Worm (Caenorhabditis elegans) whole organism, L4/young adult: ENCODE results near the gene ttn-1.

Source experiments
- W03F9.2 ChIP-seq: fragments of 150-350 bp; optimal IDR thresholded peaks from 2 replicates; lab custom pipeline; 2014; ENCODE audit warnings: missing biosample characterization, missing genetic modification characterization
- dao-5 ChIP-seq: sonication (generic microtip); optimal IDR thresholded peaks from 2 replicates; lab custom pipeline; 2016; ENCODE audit warnings: missing genotype, missing genetic modification characterization, moderate library complexity, missing compliant biosample characterization
- him-1 ChIP-seq: sonication (generic microtip); optimal IDR thresholded peaks from 2 replicates; lab custom pipeline; 2016; ENCODE audit warnings: missing genotype, missing genetic modification reagents, missing genetic modification characterization, missing compliant biosample characterization

The ttn-1 gene

DNA sequence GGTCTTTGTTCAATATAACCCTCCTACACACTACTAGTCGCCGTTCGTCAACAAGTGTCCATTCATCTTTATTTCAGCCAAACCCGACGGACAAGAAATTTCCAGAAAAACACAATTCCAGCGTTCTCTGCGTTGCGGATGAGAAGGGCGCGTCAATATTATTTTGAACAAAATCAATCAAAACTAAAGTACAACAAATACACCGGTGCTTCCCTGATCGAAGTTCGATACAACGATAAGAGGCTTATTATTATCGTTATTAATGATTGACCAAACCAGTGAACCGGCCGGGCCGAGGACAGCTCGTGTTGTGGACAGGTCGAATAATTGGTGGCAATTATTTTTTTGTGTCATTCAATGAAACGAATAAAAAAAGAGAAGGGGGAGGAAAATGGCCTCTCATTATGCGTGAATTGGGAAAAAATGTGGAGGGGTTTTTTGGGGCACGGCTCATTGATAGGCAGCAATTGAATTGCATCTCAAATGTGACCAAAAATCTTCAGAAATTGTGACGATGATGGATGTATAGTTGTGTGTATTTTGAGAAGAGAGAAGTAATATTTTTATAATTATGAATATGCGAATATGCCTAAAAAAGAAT, 28.3 kb upstream of the ttn-1 start:
- no peak for TF ChIP-seq him-1 (tag; lab: Kevin White, UChicago)
- no peak for TF ChIP-seq dao-5 (tag; lab: Kevin White, UChicago)

- TF ChIP-seq him-1 (tag; lab: Kevin White, UChicago), result no peak
- TF ChIP-seq dao-5 (tag; lab: Kevin White, UChicago), result no peak
- no peak for TF ChIP-seq W03F9.2 (tag; lab: Kevin White, UChicago)
These were observed 27.1 kb upstream of the ttn-1 start for ce11 chrV:6229457-6229949.

DNA sequence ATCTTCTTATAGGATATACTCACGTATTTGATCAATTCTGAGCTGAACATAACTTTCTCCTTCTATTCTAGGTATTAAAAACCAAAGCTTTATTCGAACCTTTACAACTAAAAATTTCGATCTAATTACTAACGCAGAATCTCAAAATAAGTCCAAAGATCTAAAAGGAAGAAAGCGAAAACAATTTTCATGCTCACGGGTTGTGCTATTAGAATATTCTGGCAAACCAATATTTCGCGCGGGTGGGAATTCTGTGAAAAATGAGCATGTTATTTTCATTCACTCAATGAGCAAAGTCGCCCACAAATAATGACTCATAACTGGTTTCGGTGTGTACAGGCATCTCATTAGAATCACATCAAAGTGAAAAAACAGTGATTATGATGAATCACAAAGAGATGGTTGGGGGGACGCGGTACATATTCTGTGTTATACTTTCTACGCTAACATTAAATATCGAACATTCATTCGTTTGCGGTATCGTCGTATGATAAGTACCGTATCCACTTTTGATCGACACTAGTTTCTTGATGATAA, 26.6 kb upstream of the ttn-1 start:
- no peak for TF ChIP-seq him-1 (tag; lab: Kevin White, UChicago)
- no peak for TF ChIP-seq dao-5 (tag; lab: Kevin White, UChicago)
- no peak for TF ChIP-seq W03F9.2 (tag; lab: Kevin White, UChicago)

DNA sequence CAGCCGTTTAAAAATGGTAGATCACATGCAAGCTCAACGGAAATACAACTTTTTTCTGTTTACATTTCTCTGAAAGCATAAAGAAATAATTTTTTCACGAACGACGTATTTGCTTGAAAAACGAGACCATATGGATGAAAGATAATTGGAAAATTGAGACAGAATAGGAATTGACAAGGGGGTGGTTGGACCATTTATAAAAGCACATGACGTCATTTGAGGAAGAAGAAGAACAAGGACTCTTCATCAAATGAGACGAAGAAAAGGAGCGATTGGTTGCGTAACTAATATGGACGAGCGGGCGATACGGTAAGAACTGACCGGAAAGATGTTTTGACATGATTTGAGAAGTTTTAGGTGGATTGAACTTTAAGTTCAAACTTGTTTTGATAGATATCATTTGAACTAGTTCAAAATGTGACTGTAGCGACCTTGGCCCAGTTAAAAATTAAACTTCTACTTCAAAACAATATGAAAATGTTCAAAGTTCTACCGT, 26.0 kb upstream of the ttn-1 start:
- TF ChIP-seq dao-5 (tag; lab: Kevin White, UChicago) (no peak), W03F9.2 (tag; lab: Kevin White, UChicago) (no peak), him-1 (tag; lab: Kevin White, UChicago) (no peak)

DNA sequence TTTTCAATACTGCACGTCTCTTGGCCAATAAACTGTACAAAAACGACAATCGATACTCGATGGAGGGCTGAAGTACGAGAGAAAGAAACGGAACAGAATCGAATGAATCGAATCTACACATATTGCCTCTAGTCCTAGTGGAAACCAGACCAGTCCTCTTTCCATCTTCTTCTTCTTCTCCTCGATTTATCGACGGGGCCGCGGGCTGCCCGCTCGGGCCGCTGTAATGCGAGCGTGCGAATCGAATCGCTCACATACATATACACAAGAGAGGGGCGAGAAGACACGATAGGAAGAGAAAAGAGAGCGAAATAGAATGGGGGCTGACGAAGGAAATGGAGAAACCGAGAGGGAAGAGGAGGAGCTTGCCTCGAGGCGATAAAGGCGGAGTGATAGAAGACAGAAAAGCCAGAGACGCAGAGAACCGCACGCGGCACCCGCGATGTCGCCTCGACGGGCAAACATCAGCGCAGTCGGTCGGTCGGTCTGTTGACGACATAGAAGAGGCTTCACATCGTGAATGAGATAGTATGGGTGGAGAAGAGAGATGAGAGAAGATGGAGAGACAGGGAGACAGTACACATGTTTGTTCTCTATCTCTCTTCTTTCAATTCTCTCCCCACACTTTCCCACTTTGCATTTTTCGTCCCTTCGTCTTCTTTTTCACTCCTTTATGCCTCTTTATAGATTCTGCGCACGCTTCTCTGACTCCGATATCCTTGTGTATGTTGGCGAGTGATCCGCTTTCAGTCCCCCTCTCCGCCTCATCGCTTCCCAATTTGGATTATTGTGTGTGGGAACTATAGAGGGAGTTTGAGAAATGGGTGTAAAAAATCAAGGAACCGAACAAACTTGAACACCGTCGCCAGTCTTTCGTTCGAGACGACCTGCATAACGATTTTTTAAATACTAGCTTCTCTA, 25.2 kb upstream of the ttn-1 start:
- TF ChIP-seq W03F9.2 (tag; lab: Kevin White, UChicago) (peak; percentile 75), dao-5 (tag; lab: Kevin White, UChicago) (peak; percentile 5), him-1 (tag; lab: Kevin White, UChicago) (peak; percentile 90)

ce11 chrV:6226530-6227125, 24.2 kb upstream of the ttn-1 start, which contains the start of gene W06H8.6:
W06H8.6 (minus strand) TSS chrV:6227010.
- TF ChIP-seq him-1 (tag; lab: Kevin White, UChicago), result no peak
- TF ChIP-seq W03F9.2 (tag; lab: Kevin White, UChicago), result no peak
- no peak for TF ChIP-seq dao-5 (tag; lab: Kevin White, UChicago)

DNA sequence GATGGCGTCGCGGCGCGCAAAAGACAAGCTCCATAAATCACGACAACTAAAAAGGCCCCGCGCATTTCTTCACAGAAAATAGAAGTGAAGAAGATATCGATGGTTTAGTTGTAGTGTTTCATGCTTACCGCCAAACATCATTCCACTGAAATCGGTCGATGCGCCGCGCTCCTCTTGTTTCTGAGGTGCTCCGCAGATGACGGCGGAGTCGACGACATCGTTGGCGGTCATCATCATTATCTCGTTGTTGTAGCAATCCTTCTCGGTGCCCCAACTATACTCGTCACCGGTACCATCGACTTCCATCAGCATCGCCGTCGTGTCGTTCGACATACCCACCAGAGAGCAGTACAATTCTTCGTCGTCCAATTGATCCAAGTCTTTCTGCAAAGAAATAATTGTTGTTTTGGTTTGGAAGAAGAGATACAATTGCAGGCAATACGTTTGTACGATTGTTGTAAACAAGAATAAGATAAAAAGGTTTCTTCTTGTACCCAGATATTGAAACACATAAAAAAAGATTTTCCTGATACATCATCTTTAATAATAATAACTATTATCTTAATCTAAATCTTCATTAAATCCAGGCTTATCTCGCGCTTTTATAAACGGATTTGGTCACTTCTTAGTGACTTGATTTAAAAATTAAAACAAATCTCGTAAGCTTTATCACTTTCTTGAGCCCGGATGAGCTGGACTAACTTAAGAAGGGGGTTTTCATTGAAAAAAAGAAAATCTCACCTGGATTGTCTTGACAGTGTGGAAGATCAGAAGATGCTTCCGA, 23.5 kb upstream of the ttn-1 start:
- TF ChIP-seq W03F9.2 (tag; lab: Kevin White, UChicago), result no peak
- no peak for TF ChIP-seq dao-5 (tag; lab: Kevin White, UChicago)
- TF ChIP-seq him-1 (tag; lab: Kevin White, UChicago), result no peak

- TF ChIP-seq W03F9.2 (tag; lab: Kevin White, UChicago) (no peak), him-1 (tag; lab: Kevin White, UChicago) (no peak), dao-5 (tag; lab: Kevin White, UChicago) (no peak)
These were observed 22.7 kb upstream of the ttn-1 start for ce11 chrV:6224984-6225617.

DNA sequence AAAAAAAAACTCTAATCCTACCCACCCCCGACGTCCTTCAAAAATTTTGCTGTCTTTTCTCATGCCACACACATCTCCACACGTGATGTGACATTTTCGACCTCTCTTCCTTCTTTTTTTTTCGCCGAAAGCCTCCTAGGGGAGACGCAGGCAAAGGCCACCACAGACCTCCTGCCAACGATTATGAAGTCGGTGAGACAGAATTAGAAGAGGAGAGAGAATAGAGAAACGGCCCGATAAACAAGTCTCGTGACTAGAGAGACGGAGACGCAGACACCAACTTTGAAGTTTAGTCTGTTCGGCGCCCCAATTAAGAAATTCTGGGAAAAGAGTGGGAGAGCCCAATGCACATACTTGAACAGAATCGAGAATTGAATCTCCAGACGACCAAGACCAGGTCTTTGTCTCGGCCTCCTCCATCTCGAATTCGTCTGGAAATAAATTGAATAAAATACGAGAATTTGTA, 22.1 kb upstream of the ttn-1 start:
- TF ChIP-seq dao-5 (tag; lab: Kevin White, UChicago) (no peak), him-1 (tag; lab: Kevin White, UChicago) (peak; percentile 94), W03F9.2 (tag; lab: Kevin White, UChicago) (peak; percentile 54)

- TF ChIP-seq W03F9.2 (tag; lab: Kevin White, UChicago), result no peak
These were observed 21.5 kb upstream of the ttn-1 start for ce11 chrV:6224019-6224335.

DNA sequence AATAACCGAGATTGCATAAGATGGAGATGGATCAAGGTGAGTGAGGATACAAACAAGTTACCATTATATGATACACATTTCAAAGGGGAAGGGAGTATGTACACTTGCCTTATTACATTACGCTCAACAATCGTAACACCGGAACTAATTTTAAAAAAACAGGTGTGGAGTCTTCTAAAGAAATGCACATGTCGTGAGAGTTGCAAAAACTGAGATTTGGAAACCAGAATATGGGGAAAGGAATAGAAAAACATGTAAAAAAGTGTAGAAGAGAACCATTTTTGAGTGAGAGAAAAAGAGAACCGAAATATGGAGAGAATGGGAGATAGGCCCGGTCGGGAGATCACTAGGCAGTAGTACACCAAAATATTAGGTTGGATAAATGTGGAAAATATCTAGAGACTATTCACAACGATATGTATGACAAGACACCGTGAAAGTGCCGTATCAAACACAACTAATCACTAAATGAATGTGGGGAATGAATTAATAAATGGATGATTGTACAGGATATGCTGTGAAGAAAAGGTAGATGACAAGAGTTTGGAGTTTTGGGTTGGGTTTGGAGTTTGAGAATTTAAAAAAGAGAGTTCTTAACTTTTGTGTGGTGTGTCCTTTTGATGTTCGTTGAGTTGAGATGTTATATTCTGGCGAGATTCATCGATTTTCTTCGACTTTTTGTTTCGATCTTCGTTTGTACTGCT, 21.0 kb upstream of the ttn-1 start:
- TF ChIP-seq dao-5 (tag; lab: Kevin White, UChicago), result no peak
- no peak for TF ChIP-seq W03F9.2 (tag; lab: Kevin White, UChicago)
- TF ChIP-seq him-1 (tag; lab: Kevin White, UChicago), result no peak
